Worm (Caenorhabditis elegans) whole organism, L1 larva: ENCODE measurements around the gene laf-1.

Experiments
- egl-27 ChIP-seq, 2 experiments: fragments of 150-350 bp in 1 of 2; sonication (generic microtip); optimal IDR thresholded peaks; 3 replicates each; lab custom pipeline; 2017 to 2018; ENCODE audit warnings: missing biosample characterization in 2 of 2, missing genetic modification characterization in 2 of 2, missing genetic modification reagents in 2 of 2
- unc-86 ChIP-seq: sonication (generic microtip); optimal IDR thresholded peaks from 2 replicates; lab custom pipeline; 2016; ENCODE audit warnings: missing genetic modification characterization, missing compliant biosample characterization

ce11 chrIII:2817847-2818246, 39.0 kb upstream of the laf-1 start:
- TF ChIP-seq egl-27 (tag; optimal IDR thresholded peaks at IDR 0.05; lab: Kevin White, UChicago) = no peak
- no peak for TF ChIP-seq unc-86 (tag; lab: Kevin White, UChicago)
